Worm (Caenorhabditis elegans) whole organism, L4 larva: ENCODE results near the gene lrch-1.

Experiments
- F26F4.8 ChIP-seq: fragments of 200-800 bp; sonication (Bioruptor generic); conservative IDR thresholded peaks from 2 replicates; pipeline ENCODE4 v1.3.6; 2022; ENCODE audit warnings: missing genetic modification characterization, missing compliant biosample characterization
- F37D6.2 ChIP-seq: sonication (generic microtip); optimal IDR thresholded peaks from 2 replicates; lab custom pipeline; 2016; ENCODE audit warnings: mild to moderate bottlenecking, missing genetic modification characterization, missing compliant biosample characterization
- F44E2.7 ChIP-seq: fragments of 200-800 bp; sonication (Bioruptor generic); IDR thresholded peaks from 2 replicates; pipeline ENCODE4 v2.1.2; 2022; ENCODE audit warnings: missing genetic modification characterization, missing compliant biosample characterization
- R02D3.7 ChIP-seq: fragments of 150-350 bp; sonication (generic microtip); optimal IDR thresholded peaks from 3 replicates; lab custom pipeline; 2014; ENCODE audit warnings: missing biosample characterization, missing genetic modification characterization
- T26A8.4 ChIP-seq: fragments of 200-800 bp; sonication (Bioruptor generic); IDR thresholded peaks from 2 replicates; pipeline ENCODE4 v1.3.6; 2022; ENCODE audit warnings: missing genetic modification characterization, missing compliant biosample characterization
- aha-1 ChIP-seq: fragments of 150-350 bp; peaks from one replicate; lab custom pipeline; 2014; ENCODE audit warnings: missing biosample characterization, missing genetic modification characterization
- arid-1 ChIP-seq: fragments of 200-800 bp; sonication (Bioruptor generic); conservative IDR thresholded peaks from 2 replicates; pipeline ENCODE4 v1.3.6; 2022; ENCODE audit warnings: missing genetic modification reagents, missing genetic modification characterization, missing compliant biosample characterization
- ceh-28 ChIP-seq: fragments of 150-350 bp; optimal IDR thresholded peaks from 2 replicates; lab custom pipeline; 2014; ENCODE audit warnings: missing biosample characterization, missing genetic modification reagents, missing genetic modification characterization
- ctbp-1 ChIP-seq: fragments of 200-800 bp; sonication (Bioruptor generic); IDR thresholded peaks from 2 replicates; pipeline ENCODE4 v1.3.6; 2022; ENCODE audit warnings: missing genetic modification reagents, missing genetic modification characterization, missing compliant biosample characterization
- daf-16 ChIP-seq, 3 experiments: sonication (generic microtip); optimal IDR thresholded peaks; 2 replicates each; lab custom pipeline; 2016 to 2017; ENCODE audit warnings: missing genetic modification characterization in 3 of 3, missing genetic modification reagents in 3 of 3, mild to moderate bottlenecking in 2 of 3, missing compliant biosample characterization in 2 of 3, missing biosample characterization in 1 of 3, moderate library complexity in 1 of 3
- dmd-6 ChIP-seq: fragments of 200-800 bp; sonication (Bioruptor generic); IDR thresholded peaks from 2 replicates; pipeline ENCODE4 v1.3.6; 2022; ENCODE audit warnings: missing genetic modification reagents, missing genetic modification characterization, missing compliant biosample characterization
- dpl-1 ChIP-seq: fragments of 150-350 bp; optimal IDR thresholded peaks from 2 replicates; lab custom pipeline; 2014; ENCODE audit warnings: missing biosample characterization, missing genetic modification reagents, missing genetic modification characterization
- dve-1 ChIP-seq: sonication (generic microtip); optimal IDR thresholded peaks from 2 replicates; lab custom pipeline; 2017; ENCODE audit warnings: antibody characterized with exemption, mild to moderate bottlenecking, missing genetic modification characterization, missing compliant biosample characterization; ENCODE audit not compliant: insufficient read depth
- gei-8 ChIP-seq: fragments of 200-800 bp; sonication (Bioruptor generic); optimal IDR thresholded peaks from 2 replicates; lab custom pipeline; 2018; ENCODE audit warnings: mild to moderate bottlenecking, missing genetic modification characterization, missing compliant biosample characterization
- hlh-11 ChIP-seq: fragments of 200-800 bp; sonication (Bioruptor generic); optimal IDR thresholded peaks from 2 replicates; lab custom pipeline; 2018; ENCODE audit warnings: mild to moderate bottlenecking, missing genetic modification characterization, missing compliant biosample characterization
- hlh-30 ChIP-seq: sonication (generic microtip); optimal IDR thresholded peaks from 2 replicates; lab custom pipeline; 2017; ENCODE audit warnings: antibody characterized with exemption, mild to moderate bottlenecking, missing genetic modification characterization, missing compliant biosample characterization; ENCODE audit not compliant: insufficient read depth
- hmg-1.1 ChIP-seq: fragments of 200-800 bp; sonication (Bioruptor generic); IDR thresholded peaks from 2 replicates; pipeline ENCODE4 v1.3.6; 2022; ENCODE audit warnings: missing genetic modification reagents, missing genetic modification characterization, missing compliant biosample characterization
- jun-1 ChIP-seq: fragments of 150-350 bp; optimal IDR thresholded peaks from 2 replicates; lab custom pipeline; 2014; ENCODE audit warnings: missing biosample characterization, missing genetic modification reagents, missing genetic modification characterization
- lim-7 ChIP-seq: fragments of 200-800 bp; sonication (Bioruptor generic); IDR thresholded peaks from 2 replicates; pipeline ENCODE4 v1.3.6; 2022; ENCODE audit warnings: missing genetic modification characterization, missing compliant biosample characterization
- lin-1 ChIP-seq: fragments of 200-800 bp; sonication (Bioruptor generic); IDR thresholded peaks from 2 replicates; pipeline ENCODE4 v1.3.6; 2022; ENCODE audit warnings: missing genetic modification reagents, missing genetic modification characterization, missing compliant biosample characterization
- lin-13 ChIP-seq: fragments of 150-350 bp; optimal IDR thresholded peaks from 2 replicates; lab custom pipeline; 2014; ENCODE audit warnings: missing biosample characterization, missing genetic modification reagents, missing genetic modification characterization
- lin-29 ChIP-seq: fragments of 200-800 bp; sonication (Bioruptor generic); IDR thresholded peaks from 2 replicates; pipeline ENCODE4 v1.3.6; 2022; ENCODE audit warnings: missing genetic modification reagents, missing genetic modification characterization, missing compliant biosample characterization
- lin-39 ChIP-seq: fragments of 150-350 bp; optimal IDR thresholded peaks from 2 replicates; lab custom pipeline; 2014; ENCODE audit warnings: missing biosample characterization, missing genetic modification reagents, missing genetic modification characterization
- lsy-2 ChIP-seq, 2 experiments: fragments of 150-350 bp in 1 of 2; sonication (generic microtip) in 1 of 2; optimal IDR thresholded peaks; 2 replicates each; lab custom pipeline; 2014 to 2017; ENCODE audit warnings: missing biosample characterization in 2 of 2, missing genetic modification characterization in 2 of 2
- madf-5 ChIP-seq, 2 experiments: fragments of 200-800 bp; sonication (Bioruptor generic); IDR thresholded peaks; 2 replicates each; pipeline ENCODE4 v1.3.6; 2022; ENCODE audit warnings: missing compliant biosample characterization in 2 of 2, missing genetic modification characterization in 2 of 2
- madf-9 ChIP-seq: fragments of 200-800 bp; sonication (Bioruptor generic); conservative IDR thresholded peaks from 2 replicates; pipeline ENCODE4 v1.3.6; 2022; ENCODE audit warnings: missing genetic modification reagents, missing genetic modification characterization, missing compliant biosample characterization
- mdl-1 ChIP-seq, 2 experiments: fragments of 150-350 bp in 1 of 2; sonication (generic microtip) in 1 of 2; optimal IDR thresholded peaks; 2 replicates each; lab custom pipeline; 2014 to 2017; ENCODE audit warnings: missing biosample characterization in 2 of 2, missing genetic modification characterization in 2 of 2
- mdt-29 ChIP-seq: fragments of 200-800 bp; sonication (Bioruptor generic); IDR thresholded peaks from 2 replicates; pipeline ENCODE4 v1.3.6; 2022; ENCODE audit warnings: missing genetic modification reagents, missing genetic modification characterization, missing compliant biosample characterization
- mep-1 ChIP-seq: fragments of 150-350 bp; sonication (generic microtip); optimal IDR thresholded peaks from 3 replicates; lab custom pipeline; 2014; ENCODE audit warnings: missing biosample characterization, missing genetic modification characterization
- mes-2 ChIP-seq: sonication (generic microtip); optimal IDR thresholded peaks from 2 replicates; lab custom pipeline; 2016; ENCODE audit warnings: missing genotype, mild to moderate bottlenecking, missing genetic modification characterization, missing compliant biosample characterization; ENCODE audit not compliant: poor library complexity, severe bottlenecking
- mxl-3 ChIP-seq: fragments of 200-800 bp; sonication (Bioruptor generic); optimal IDR thresholded peaks from 2 replicates; lab custom pipeline; 2018; ENCODE audit warnings: mild to moderate bottlenecking, missing genetic modification characterization, missing compliant biosample characterization
- nhr-11 ChIP-seq: fragments of 150-350 bp; optimal IDR thresholded peaks from 2 replicates; lab custom pipeline; 2014; ENCODE audit warnings: missing biosample characterization, missing genetic modification characterization
- nhr-237 ChIP-seq: sonication (generic microtip); optimal IDR thresholded peaks from 2 replicates; lab custom pipeline; 2017; ENCODE audit warnings: missing biosample characterization, missing genetic modification characterization
- nhr-25 ChIP-seq: sonication (generic microtip); optimal IDR thresholded peaks from 2 replicates; lab custom pipeline; 2017; ENCODE audit warnings: missing genetic modification characterization, mild to moderate bottlenecking, missing compliant biosample characterization, antibody characterized with exemption, moderate library complexity, borderline replicate concordance; ENCODE audit not compliant: insufficient read depth
- nhr-41 ChIP-seq: fragments of 200-800 bp; sonication (Bioruptor generic); IDR thresholded peaks from 2 replicates; pipeline ENCODE4 v1.3.6; 2022; ENCODE audit warnings: missing genetic modification reagents, missing genetic modification characterization, missing compliant biosample characterization
- nhr-42 ChIP-seq: fragments of 200-800 bp; sonication (Bioruptor generic); IDR thresholded peaks from 2 replicates; pipeline ENCODE4 v1.3.6; 2022; ENCODE audit warnings: missing genetic modification characterization, missing compliant biosample characterization
- nhr-77 ChIP-seq: fragments of 150-350 bp; optimal IDR thresholded peaks from 2 replicates; lab custom pipeline; 2014; ENCODE audit warnings: missing biosample characterization, missing genetic modification characterization
- php-3 ChIP-seq: fragments of 200-800 bp; sonication (Bioruptor generic); IDR thresholded peaks from 2 replicates; pipeline ENCODE4 v1.3.6; 2022; ENCODE audit warnings: missing genetic modification reagents, missing genetic modification characterization, missing compliant biosample characterization
- rbr-2 ChIP-seq: sonication (generic microtip); optimal IDR thresholded peaks from 2 replicates; lab custom pipeline; 2016; ENCODE audit warnings: missing genotype, missing genetic modification characterization, missing compliant biosample characterization
- skn-1 ChIP-seq: fragments of 150-350 bp; optimal IDR thresholded peaks from 2 replicates; lab custom pipeline; 2014; ENCODE audit warnings: missing biosample characterization, missing genetic modification characterization
- snpc-1.2 ChIP-seq: fragments of 200-800 bp; sonication (Bioruptor generic); IDR thresholded peaks from 2 replicates; pipeline ENCODE4 v1.3.6; 2022; ENCODE audit warnings: missing genetic modification reagents, missing genetic modification characterization, missing compliant biosample characterization
- spr-1 ChIP-seq: sonication (generic microtip); optimal IDR thresholded peaks from 2 replicates; lab custom pipeline; 2016; ENCODE audit warnings: mild to moderate bottlenecking, missing genetic modification characterization, missing compliant biosample characterization
- spr-3 ChIP-seq: fragments of 200-800 bp; sonication (Bioruptor generic); optimal IDR thresholded peaks from 2 replicates; lab custom pipeline; 2018; ENCODE audit warnings: mild to moderate bottlenecking, missing genetic modification characterization, missing compliant biosample characterization
- tra-1 ChIP-seq: fragments of 200-800 bp; sonication (Bioruptor generic); IDR thresholded peaks from 2 replicates; pipeline ENCODE4 v1.3.6; 2022; ENCODE audit warnings: missing genetic modification reagents, missing genetic modification characterization, missing compliant biosample characterization
- unc-62 ChIP-seq, 3 experiments: fragments of 150-350 bp in 1 of 3; sonication (generic microtip); optimal IDR thresholded peaks in 2 of 3; peaks in 1 of 3; 1 replicate in 1 of 3; 2 replicates in 2 of 3; lab custom pipeline; 2014 to 2017; ENCODE audit warnings: missing biosample characterization in 3 of 3, missing genetic modification characterization in 3 of 3, missing genetic modification reagents in 3 of 3, missing genotype in 1 of 3
- vab-7 ChIP-seq: fragments of 200-800 bp; sonication (Bioruptor generic); IDR thresholded peaks from 2 replicates; pipeline ENCODE4 v1.3.6; 2022; ENCODE audit warnings: missing genetic modification reagents, missing genetic modification characterization, missing compliant biosample characterization

Gene lrch-1

DNA sequence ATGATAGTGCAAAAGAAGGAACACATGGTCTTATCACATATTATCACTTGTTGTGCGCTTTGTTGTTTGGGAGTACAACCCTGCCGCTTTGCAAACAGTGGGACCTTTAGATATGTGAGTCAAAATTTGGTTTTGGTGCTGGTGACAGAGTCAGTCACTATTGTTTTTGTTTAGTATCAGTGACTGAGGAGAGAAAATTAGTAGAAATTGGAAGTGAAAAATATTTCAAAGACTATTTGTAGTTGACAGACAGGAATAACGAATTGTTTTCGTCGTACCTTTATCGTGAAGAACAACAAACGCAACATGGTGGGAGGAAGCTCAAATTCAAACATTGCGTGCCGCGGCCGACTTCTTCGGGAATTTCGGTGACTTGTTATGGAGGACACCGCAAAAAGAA lies at the start of gene lrch-1:
Gene lrch-1 (minus strand): TSS at position 101 of the 400 bp plus-strand sequence.
- TF ChIP-seq mxl-3, result no peak
- TF ChIP-seq nhr-41 (GFP tag; lab: Robert Waterston, UW), result no peak
- peak; percentile 2 for TF ChIP-seq aha-1

- TF ChIP-seq mep-1 (tag; lab: Kevin White, UChicago) (peak; percentile 44), F44E2.7 (GFP tag; lab: Robert Waterston, UW) (no peak), dve-1 (tag; lab: Kevin White, UChicago) (peak; percentile 22), lin-39 (tag; lab: Kevin White, UChicago) (no peak), tra-1 (GFP tag; lab: Robert Waterston, UW) (no peak), gei-8 (GFP tag; lab: Kevin White, UChicago) (no peak), spr-3 (GFP tag; lab: Kevin White, UChicago) (no peak), php-3 (GFP tag; lab: Robert Waterston, UW) (no peak), hmg-1.1 (GFP tag; lab: Robert Waterston, UW) (peak; percentile 47; the same call in 1 of the 2 replicates), mdl-1 (tag; optimal IDR thresholded peaks at IDR 0.05; lab: Kevin White, UChicago) (peak in 1 of 2 experiments; percentile 33), rbr-2 (tag; lab: Kevin White, UChicago) (peak; percentile 48), hlh-30 (tag; lab: Kevin White, UChicago) (peak; percentile 74), dmd-6 (GFP tag; lab: Robert Waterston, UW) (peak; percentile 8; the same call in 1 of the 2 replicates), nhr-77 (tag; lab: Kevin White, UChicago) (no peak), lim-7 (GFP tag; lab: Robert Waterston, UW) (no peak), ceh-28 (tag; lab: Kevin White, UChicago) (peak; percentile 65), R02D3.7 (tag; lab: Kevin White, UChicago) (no peak), aha-1 (peak; percentile 97), nhr-25 (tag; lab: Kevin White, UChicago) (peak; percentile 2), vab-7 (GFP tag; lab: Robert Waterston, UW) (no peak), unc-62 (GFP tag; optimal IDR thresholded peaks at IDR 0.05 in 1 of 2; lab: Kevin White, UChicago) (no peak), unc-62 (tag; optimal IDR thresholded peaks at IDR 0.05; lab: Kevin White, UChicago) (no peak), lin-13 (GFP tag; lab: Kevin White, UChicago) (no peak), lsy-2 (tag; optimal IDR thresholded peaks at IDR 0.05; lab: Kevin White, UChicago) (peak in 1 of 2 experiments; percentile 44), skn-1 (tag; lab: Kevin White, UChicago) (no peak), dpl-1 (no peak), spr-1 (tag; lab: Kevin White, UChicago) (no peak), snpc-1.2 (GFP tag; lab: Robert Waterston, UW) (0 out of 2 replicates have a peak, but pooled peaks have one; percentile 8), mes-2 (peak; percentile 39), hlh-11 (tag; lab: Kevin White, UChicago) (peak; percentile 53), T26A8.4 (GFP tag; lab: Robert Waterston, UW) (no peak), F37D6.2 (tag; lab: Kevin White, UChicago) (no peak), F26F4.8 (GFP tag; lab: Robert Waterston, UW) (no peak)
Observed at ce11 chrX:6263194-6263698, 46.8 kb upstream of the lrch-1 start, which contains the start of gene W05H9.4. Gene W05H9.4 (plus strand): TSS chrX:6263648.

DNA sequence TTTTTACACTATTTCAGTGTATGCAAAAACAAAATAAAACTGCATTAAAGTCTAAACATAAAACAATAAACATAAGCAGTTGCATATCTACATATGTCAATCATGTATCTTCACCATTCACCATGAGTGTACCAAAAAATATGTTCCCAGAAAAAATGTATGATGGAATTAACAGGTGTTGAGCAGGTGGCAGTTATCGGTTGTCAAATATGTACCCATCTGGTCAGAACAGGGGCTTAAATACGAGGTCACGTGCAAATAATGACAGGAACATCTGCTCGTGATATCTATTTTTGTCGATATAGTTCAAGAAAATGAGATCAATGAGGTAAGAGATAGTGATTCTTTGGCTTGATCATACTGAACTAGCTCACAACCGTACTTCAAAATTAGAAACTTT lies 42.6 kb upstream of the lrch-1 start:
- no peak for TF ChIP-seq nhr-42 (GFP tag; lab: Robert Waterston, UW)
- TF ChIP-seq arid-1 (GFP tag; lab: Robert Waterston, UW), result no peak
- peak; percentile 14 for TF ChIP-seq nhr-11 (tag; lab: Kevin White, UChicago)
- peak; percentile 69 for TF ChIP-seq aha-1
- TF ChIP-seq daf-16 (GFP tag; optimal IDR thresholded peaks at IDR 0.05; lab: Kevin White, UChicago), result peak in 1 of 2 experiments; percentile 3
- no peak for TF ChIP-seq daf-16 (tag; optimal IDR thresholded peaks at IDR 0.05; lab: Kevin White, UChicago)
- TF ChIP-seq ctbp-1, result no peak
- no peak for TF ChIP-seq lin-29 (GFP tag; lab: Robert Waterston, UW)
- no peak for TF ChIP-seq php-3 (GFP tag; lab: Robert Waterston, UW)
- TF ChIP-seq madf-5 (GFP tag; IDR thresholded peaks at IDR 0.05; lab: Robert Waterston, UW), result no peak
- TF ChIP-seq lin-39 (tag; lab: Kevin White, UChicago), result no peak
- TF ChIP-seq nhr-237, result no peak
- TF ChIP-seq mdt-29 (GFP tag; lab: Robert Waterston, UW), result no peak
- TF ChIP-seq lin-1 (GFP tag; lab: Robert Waterston, UW), result no peak
- no peak for TF ChIP-seq mdl-1 (tag; optimal IDR thresholded peaks at IDR 0.05; lab: Kevin White, UChicago)
- TF ChIP-seq jun-1, result no peak
- TF ChIP-seq madf-9 (GFP tag; lab: Robert Waterston, UW), result no peak
- TF ChIP-seq lin-13 (GFP tag; lab: Kevin White, UChicago), result no peak
